Worm (Caenorhabditis elegans) whole organism, early embryonic: ENCODE measurements around the gene apa-2.

Experiments
- B0310.2 ChIP-seq: sonication (generic microtip); optimal IDR thresholded peaks from 2 replicates; lab custom pipeline; 2016; ENCODE audit warnings: mild to moderate bottlenecking, missing genetic modification characterization, missing compliant biosample characterization
- F13C5.2 ChIP-seq: sonication (generic microtip); optimal IDR thresholded peaks from 2 replicates; lab custom pipeline; 2017; ENCODE audit warnings: mild to moderate bottlenecking, missing genetic modification characterization, inconsistent platforms, missing compliant biosample characterization
- aly-1 ChIP-seq: sonication (generic microtip); optimal IDR thresholded peaks from 2 replicates; lab custom pipeline; 2016; ENCODE audit warnings: missing genetic modification characterization, missing compliant biosample characterization
- ama-1 ChIP-seq: fragments of 150-350 bp; optimal IDR thresholded peaks from 2 replicates; lab custom pipeline; 2014
- ceh-13 ChIP-seq: fragments of 200-800 bp; sonication (Bioruptor generic); optimal IDR thresholded peaks from 2 replicates; lab custom pipeline; 2018; ENCODE audit warnings: mild to moderate bottlenecking, missing genetic modification characterization, missing compliant biosample characterization
- ceh-36 ChIP-seq: sonication (generic microtip); optimal IDR thresholded peaks from 2 replicates; lab custom pipeline; 2016; ENCODE audit warnings: missing genetic modification characterization, inconsistent platforms, missing compliant biosample characterization
- ets-7 ChIP-seq: sonication (generic microtip); optimal IDR thresholded peaks from 2 replicates; lab custom pipeline; 2016; ENCODE audit warnings: missing genotype, missing genetic modification characterization, missing compliant biosample characterization
- flt-1 ChIP-seq: fragments of 200-800 bp; sonication (Bioruptor generic); IDR thresholded peaks from 2 replicates; pipeline ENCODE4 v1.3.6; 2022; ENCODE audit warnings: missing genetic modification characterization, missing compliant biosample characterization
- hmbx-1 ChIP-seq: sonication (generic microtip); optimal IDR thresholded peaks from 2 replicates; lab custom pipeline; 2016; ENCODE audit warnings: mild to moderate bottlenecking, missing genetic modification characterization, missing compliant biosample characterization
- hmg-4 ChIP-seq: fragments of 200-800 bp; sonication (Bioruptor generic); optimal IDR thresholded peaks from 2 replicates; lab custom pipeline; 2018; ENCODE audit warnings: mild to moderate bottlenecking, missing genetic modification characterization, missing compliant biosample characterization
- hnd-1 ChIP-seq: sonication (generic microtip); optimal IDR thresholded peaks from 2 replicates; lab custom pipeline; 2016; ENCODE audit warnings: missing genetic modification characterization, missing compliant biosample characterization
- pes-1 ChIP-seq: fragments of 200-800 bp; sonication (Bioruptor generic); IDR thresholded peaks from 2 replicates; pipeline ENCODE4 v1.3.6; 2022; ENCODE audit warnings: missing genetic modification reagents, missing genetic modification characterization, missing compliant biosample characterization
- scrt-1 ChIP-seq: fragments of 200-800 bp; sonication (Bioruptor generic); IDR thresholded peaks from 2 replicates; pipeline ENCODE4 v1.3.6; 2022; ENCODE audit warnings: missing genetic modification characterization, missing compliant biosample characterization
- sea-1 ChIP-seq: fragments of 200-800 bp; sonication (Bioruptor generic); conservative IDR thresholded peaks from 2 replicates; pipeline ENCODE4 v1.3.6; 2022; ENCODE audit warnings: missing genetic modification characterization, missing compliant biosample characterization
- tbx-11 ChIP-seq: fragments of 200-800 bp; sonication (Bioruptor generic); IDR thresholded peaks from 2 replicates; pipeline ENCODE4 v1.3.6; 2022; ENCODE audit warnings: missing genetic modification characterization, missing compliant biosample characterization
- tbx-37 ChIP-seq: fragments of 200-800 bp; sonication (Bioruptor generic); conservative IDR thresholded peaks from 2 replicates; pipeline ENCODE4 v1.3.6; 2022; ENCODE audit warnings: missing genetic modification reagents, missing genetic modification characterization, missing compliant biosample characterization
- tra-4 ChIP-seq: sonication (generic microtip); optimal IDR thresholded peaks from 2 replicates; lab custom pipeline; 2017; ENCODE audit warnings: missing genetic modification characterization, missing compliant biosample characterization

apa-2 gene

DNA sequence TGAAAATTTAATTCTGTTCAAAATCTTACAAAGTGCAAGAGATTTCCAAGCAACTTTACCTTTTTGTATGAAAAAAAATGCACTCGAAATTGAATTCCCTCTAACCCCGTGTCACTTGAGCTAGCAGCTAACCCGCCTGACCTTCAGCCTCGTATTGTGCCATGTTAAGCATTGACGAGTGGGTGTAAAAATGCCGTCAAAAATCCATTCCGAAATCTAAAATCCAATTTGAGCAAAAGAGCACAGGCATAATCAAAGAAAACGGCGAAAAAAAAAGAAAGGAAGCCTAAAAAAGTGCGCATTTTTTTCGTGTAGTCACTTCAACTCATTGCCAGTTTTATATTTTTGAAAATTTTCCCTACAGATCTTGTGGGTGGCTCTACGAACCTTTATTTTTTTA lies 26.0 kb downstream of the apa-2 start, which contains the start of gene pkc-2:
Gene pkc-2 (plus strand): TSS at position 318 of the 400 bp plus-strand sequence.
- no peak for TF ChIP-seq tra-4 (tag; lab: Kevin White, UChicago)
- TF ChIP-seq hmg-4 (GFP tag; lab: Kevin White, UChicago): no peak
- TF ChIP-seq hnd-1: no peak
- TF ChIP-seq tbx-11 (GFP tag; lab: Robert Waterston, UW): no peak
- no peak for TF ChIP-seq sea-1 (GFP tag; lab: Robert Waterston, UW)
- no peak for TF ChIP-seq ama-1 (lab: Kevin White, UChicago)
- no peak for TF ChIP-seq pes-1 (GFP tag; lab: Robert Waterston, UW)
- TF ChIP-seq F13C5.2 (tag; lab: Kevin White, UChicago): no peak
- no peak for TF ChIP-seq flt-1 (GFP tag; lab: Robert Waterston, UW)
- no peak for TF ChIP-seq aly-1 (tag; lab: Kevin White, UChicago)
- no peak for TF ChIP-seq ets-7 (tag; lab: Kevin White, UChicago)
- TF ChIP-seq hmbx-1 (tag; lab: Kevin White, UChicago): no peak
- no peak for TF ChIP-seq tbx-37 (GFP tag; lab: Robert Waterston, UW)
- TF ChIP-seq scrt-1 (GFP tag; lab: Robert Waterston, UW): no peak
- no peak for TF ChIP-seq ceh-36 (tag; lab: Kevin White, UChicago)
- no peak for TF ChIP-seq B0310.2 (tag; lab: Kevin White, UChicago)
- TF ChIP-seq ceh-13 (GFP tag; lab: Kevin White, UChicago): no peak

DNA sequence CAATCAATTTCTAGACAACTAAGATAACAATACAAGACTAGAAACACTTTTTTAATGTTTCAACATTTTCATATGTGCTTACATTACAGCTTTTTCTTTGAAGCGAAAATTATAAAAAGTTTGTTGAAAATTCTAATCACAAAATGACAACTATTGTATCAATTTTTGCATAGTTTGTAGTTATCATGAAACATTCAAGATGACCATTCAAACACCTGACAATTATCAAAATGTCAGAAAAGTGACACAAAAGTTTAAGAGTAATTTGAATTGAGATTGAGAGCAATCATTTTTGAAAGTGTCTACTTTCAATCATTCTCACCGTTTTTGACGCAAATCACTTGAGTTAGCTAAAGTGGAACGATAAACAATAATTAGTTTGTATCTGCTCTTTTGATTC lies 31.5 kb downstream of the apa-2 start:
- TF ChIP-seq scrt-1 (GFP tag; lab: Robert Waterston, UW) (no peak), tbx-11 (GFP tag; lab: Robert Waterston, UW) (no peak), hmbx-1 (tag; lab: Kevin White, UChicago) (no peak), F13C5.2 (tag; lab: Kevin White, UChicago) (no peak), tra-4 (tag; lab: Kevin White, UChicago) (no peak), B0310.2 (tag; lab: Kevin White, UChicago) (no peak), ceh-36 (tag; lab: Kevin White, UChicago) (no peak), flt-1 (GFP tag; lab: Robert Waterston, UW) (no peak)

DNA sequence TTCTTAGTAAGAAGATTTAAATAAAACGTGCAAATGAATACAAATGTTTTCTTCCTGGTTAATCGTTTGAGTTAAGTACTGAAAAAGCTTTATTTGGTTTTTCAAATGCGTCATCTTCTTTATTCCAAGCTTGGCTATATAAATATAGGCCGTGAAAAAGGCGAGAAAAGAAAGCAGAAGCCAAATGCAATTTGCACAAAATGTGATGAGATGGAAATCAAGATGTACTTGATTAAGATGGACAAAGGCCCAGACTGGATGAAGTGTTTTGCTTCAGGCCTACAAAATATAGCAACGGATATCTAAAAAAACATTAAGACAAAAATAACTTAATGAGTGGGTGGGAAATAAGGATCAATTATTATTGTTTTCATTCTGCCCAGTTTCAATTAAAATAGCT lies 33.7 kb downstream of the apa-2 start:
- TF ChIP-seq hmbx-1 (tag; lab: Kevin White, UChicago) (no peak), F13C5.2 (tag; lab: Kevin White, UChicago) (no peak), pes-1 (GFP tag; lab: Robert Waterston, UW) (no peak), hnd-1 (no peak), tbx-37 (GFP tag; lab: Robert Waterston, UW) (no peak), flt-1 (GFP tag; lab: Robert Waterston, UW) (no peak), aly-1 (tag; lab: Kevin White, UChicago) (no peak), hmg-4 (GFP tag; lab: Kevin White, UChicago) (no peak), ceh-13 (GFP tag; lab: Kevin White, UChicago) (no peak), tbx-11 (GFP tag; lab: Robert Waterston, UW) (no peak), scrt-1 (GFP tag; lab: Robert Waterston, UW) (no peak), B0310.2 (tag; lab: Kevin White, UChicago) (no peak), ceh-36 (tag; lab: Kevin White, UChicago) (no peak), ama-1 (lab: Kevin White, UChicago) (no peak), tra-4 (tag; lab: Kevin White, UChicago) (no peak), sea-1 (GFP tag; lab: Robert Waterston, UW) (no peak), ets-7 (tag; lab: Kevin White, UChicago) (no peak)

DNA sequence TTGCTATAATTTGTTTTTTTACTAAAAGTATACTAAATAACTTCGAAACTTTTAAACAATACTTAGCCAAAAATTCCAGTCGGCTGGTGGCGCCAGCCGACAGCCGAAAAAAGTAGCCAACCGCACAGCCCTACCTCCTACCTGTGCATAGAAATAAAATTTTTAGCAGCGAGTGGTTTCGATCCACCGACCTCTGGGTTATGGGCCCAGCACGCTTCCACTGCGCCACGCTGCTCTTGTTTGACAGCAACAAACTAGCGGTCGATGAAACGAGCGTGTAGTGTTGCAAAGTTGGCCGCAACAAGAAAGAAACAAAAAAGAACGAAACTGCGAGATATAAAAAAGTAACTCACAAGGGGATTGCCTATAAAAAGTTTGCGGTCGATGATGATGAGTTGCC lies 34.5 kb downstream of the apa-2 start:
- TF ChIP-seq scrt-1 (GFP tag; lab: Robert Waterston, UW): 0 out of 2 replicates have a peak, but pooled peaks have one; percentile 12
- TF ChIP-seq tbx-37 (GFP tag; lab: Robert Waterston, UW): 0 out of 2 replicates have a peak, but pooled peaks have one; percentile 25
- TF ChIP-seq tra-4 (tag; lab: Kevin White, UChicago): no peak
- peak; percentile 72 for TF ChIP-seq pes-1 (GFP tag; lab: Robert Waterston, UW)
- no peak for TF ChIP-seq hmg-4 (GFP tag; lab: Kevin White, UChicago)
- TF ChIP-seq hmbx-1 (tag; lab: Kevin White, UChicago): no peak
- TF ChIP-seq flt-1 (GFP tag; lab: Robert Waterston, UW): peak; percentile 42
- no peak for TF ChIP-seq hnd-1
- peak; percentile 46 for TF ChIP-seq ceh-13 (GFP tag; lab: Kevin White, UChicago)

DNA sequence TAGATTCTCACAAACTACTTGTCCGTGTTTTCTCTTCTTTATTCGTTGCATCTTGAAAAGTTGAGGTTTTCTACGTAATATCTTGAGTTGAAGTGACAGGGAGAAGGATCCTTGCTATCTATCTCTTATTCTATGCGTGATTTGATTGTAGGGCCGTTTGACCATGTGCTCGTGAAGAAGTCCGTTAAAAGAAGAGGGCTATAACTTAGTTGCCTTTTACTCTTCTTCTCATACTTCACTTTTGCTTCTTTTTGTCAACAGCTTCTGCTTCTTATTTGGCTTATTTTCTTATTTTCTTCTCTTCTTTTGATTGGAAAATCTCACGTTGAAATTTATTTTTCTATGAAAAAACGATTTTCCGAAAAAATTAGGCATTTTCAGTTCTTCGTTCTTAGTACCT lies 35.3 kb downstream of the apa-2 start:
- TF ChIP-seq tbx-37 (GFP tag; lab: Robert Waterston, UW): no peak
- no peak for TF ChIP-seq F13C5.2 (tag; lab: Kevin White, UChicago)
- TF ChIP-seq ceh-36 (tag; lab: Kevin White, UChicago): no peak
- TF ChIP-seq flt-1 (GFP tag; lab: Robert Waterston, UW): no peak
- no peak for TF ChIP-seq ets-7 (tag; lab: Kevin White, UChicago)
- TF ChIP-seq hnd-1: no peak
- TF ChIP-seq sea-1 (GFP tag; lab: Robert Waterston, UW): no peak
- TF ChIP-seq aly-1 (tag; lab: Kevin White, UChicago): no peak
- TF ChIP-seq pes-1 (GFP tag; lab: Robert Waterston, UW): no peak
- TF ChIP-seq ama-1 (lab: Kevin White, UChicago): no peak
- TF ChIP-seq tra-4 (tag; lab: Kevin White, UChicago): no peak
- TF ChIP-seq scrt-1 (GFP tag; lab: Robert Waterston, UW): no peak
- no peak for TF ChIP-seq ceh-13 (GFP tag; lab: Kevin White, UChicago)
- TF ChIP-seq B0310.2 (tag; lab: Kevin White, UChicago): no peak
- TF ChIP-seq hmg-4 (GFP tag; lab: Kevin White, UChicago): no peak

DNA sequence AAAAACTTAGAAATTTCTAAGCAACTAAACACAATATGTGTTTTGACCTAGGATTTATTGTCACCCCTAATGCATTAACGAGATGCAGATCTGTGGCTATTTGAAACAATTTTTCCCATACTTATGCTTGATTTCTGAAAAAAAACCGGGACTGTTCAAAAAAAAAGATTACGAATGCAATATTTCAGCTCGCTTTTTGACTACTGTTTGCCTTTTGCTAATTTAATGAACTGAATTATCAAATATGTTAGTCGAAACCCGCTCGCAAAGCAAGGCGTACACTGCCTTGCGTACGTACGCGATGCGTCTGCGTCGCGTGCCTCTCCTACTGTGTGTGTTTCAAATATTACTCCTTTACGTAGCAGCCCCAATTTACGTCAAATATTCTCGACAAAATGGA lies 48.6 kb downstream of the apa-2 start, which contains the start of gene C23F12.4:
Gene C23F12.4 (plus strand): TSS at position 301 of the 400 bp plus-strand sequence.
- TF ChIP-seq hnd-1 (no peak), scrt-1 (GFP tag; lab: Robert Waterston, UW) (no peak)

DNA sequence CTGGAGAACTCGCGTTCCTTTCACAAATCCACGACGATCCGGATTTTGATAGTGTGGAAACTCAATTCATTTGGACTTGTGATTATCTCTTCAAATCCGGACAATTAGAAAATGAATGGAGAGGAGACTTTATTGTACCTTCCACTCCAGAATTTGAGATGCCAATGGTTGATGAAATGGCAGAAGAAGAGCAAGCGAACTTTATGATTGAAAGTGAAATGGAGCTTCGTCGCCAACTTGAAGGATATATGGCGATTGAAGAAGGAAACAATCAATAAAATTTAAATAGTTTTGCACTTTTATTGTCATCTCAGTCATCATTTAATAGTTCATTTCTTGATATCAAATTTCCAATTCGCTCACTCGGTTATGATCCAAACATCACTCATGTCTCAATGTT lies 50.2 kb downstream of the apa-2 start:
- TF ChIP-seq hmg-4 (GFP tag; lab: Kevin White, UChicago): no peak
- no peak for TF ChIP-seq B0310.2 (tag; lab: Kevin White, UChicago)
- no peak for TF ChIP-seq sea-1 (GFP tag; lab: Robert Waterston, UW)
- TF ChIP-seq flt-1 (GFP tag; lab: Robert Waterston, UW): no peak
